Worm (Caenorhabditis elegans) whole organism, L4 larva: ENCODE measurements around the gene Y15E3A.5.

Source experiments
- ama-1 ChIP-seq: fragments of 150-350 bp; optimal IDR thresholded peaks from 2 replicates; lab custom pipeline; 2014; ENCODE audit warnings: inconsistent platforms, mixed read lengths
- ceh-20 ChIP-seq: fragments of 200-800 bp; sonication (Bioruptor generic); IDR thresholded peaks from 2 replicates; pipeline ENCODE4 v1.3.6; 2022; ENCODE audit warnings: missing genetic modification reagents, missing genetic modification characterization, missing compliant biosample characterization
- ces-1 ChIP-seq: fragments of 150-350 bp; sonication (generic microtip); optimal IDR thresholded peaks from 4 replicates; lab custom pipeline; 2014; ENCODE audit warnings: missing biosample characterization, missing genetic modification reagents, missing genetic modification characterization
- dve-1 ChIP-seq: sonication (generic microtip); optimal IDR thresholded peaks from 2 replicates; lab custom pipeline; 2017; ENCODE audit warnings: antibody characterized with exemption, mild to moderate bottlenecking, missing genetic modification characterization, missing compliant biosample characterization; ENCODE audit not compliant: insufficient read depth
- fos-1 ChIP-seq: fragments of 150-350 bp; optimal IDR thresholded peaks from 2 replicates; lab custom pipeline; 2014; ENCODE audit warnings: missing biosample characterization, missing genetic modification characterization
- jun-1 ChIP-seq: fragments of 150-350 bp; optimal IDR thresholded peaks from 2 replicates; lab custom pipeline; 2014; ENCODE audit warnings: missing biosample characterization, missing genetic modification reagents, missing genetic modification characterization
- lin-39 ChIP-seq: fragments of 150-350 bp; optimal IDR thresholded peaks from 2 replicates; lab custom pipeline; 2014; ENCODE audit warnings: missing biosample characterization, missing genetic modification reagents, missing genetic modification characterization
- nhr-237 ChIP-seq: sonication (generic microtip); optimal IDR thresholded peaks from 2 replicates; lab custom pipeline; 2017; ENCODE audit warnings: missing biosample characterization, missing genetic modification characterization
- snpc-4 ChIP-seq: fragments of 150-350 bp; optimal IDR thresholded peaks from 2 replicates; lab custom pipeline; 2014; ENCODE audit warnings: missing biosample characterization, missing genetic modification characterization
- zfp-3 ChIP-seq: fragments of 200-800 bp; sonication (Bioruptor generic); conservative IDR thresholded peaks from 2 replicates; pipeline ENCODE4 v1.3.6; 2022; ENCODE audit warnings: missing genetic modification reagents, missing genetic modification characterization, missing compliant biosample characterization

ce11 chrX:15342092-15342491, 1.7 kb downstream of the Y15E3A.5 start:
- TF ChIP-seq nhr-237 (tag; lab: Kevin White, UChicago) (no peak), fos-1 (tag; lab: Kevin White, UChicago) (no peak), zfp-3 (GFP tag; lab: Robert Waterston, UW) (no peak), ama-1 (lab: Kevin White, UChicago) (no peak), dve-1 (tag; lab: Kevin White, UChicago) (no peak), ces-1 (no peak), snpc-4 (no peak), jun-1 (no peak), lin-39 (tag; lab: Kevin White, UChicago) (no peak), ceh-20 (GFP tag; lab: Robert Waterston, UW) (no peak)
